Worm (Caenorhabditis elegans) whole organism, young adult: ENCODE results near the gene F40G9.18.

Experiments used
- F49E8.2 ChIP-seq: sonication (generic microtip); optimal IDR thresholded peaks from 3 replicates; lab custom pipeline; 2017; ENCODE audit warnings: missing genetic modification characterization, mild to moderate bottlenecking, missing compliant biosample characterization, antibody characterized with exemption, moderate library complexity; ENCODE audit not compliant: insufficient read depth
- athp-1 ChIP-seq: sonication (generic microtip); optimal IDR thresholded peaks from 2 replicates; lab custom pipeline; 2017; ENCODE audit warnings: mild to moderate bottlenecking, missing genetic modification characterization, missing compliant biosample characterization
- hmg-20 ChIP-seq: fragments of 200-800 bp; sonication (Bioruptor generic); IDR thresholded peaks from 2 replicates; pipeline ENCODE4 v1.3.6; 2022; ENCODE audit warnings: missing genetic modification reagents, missing genetic modification characterization, missing compliant biosample characterization
- snpc-1.3 ChIP-seq: sonication (generic microtip); optimal IDR thresholded peaks from 2 replicates; lab custom pipeline; 2017; ENCODE audit warnings: missing genetic modification characterization, mild to moderate bottlenecking, missing compliant biosample characterization, antibody characterized with exemption, moderate library complexity, missing genotype, missing genetic modification reagents; ENCODE audit not compliant: insufficient read depth

DNA sequence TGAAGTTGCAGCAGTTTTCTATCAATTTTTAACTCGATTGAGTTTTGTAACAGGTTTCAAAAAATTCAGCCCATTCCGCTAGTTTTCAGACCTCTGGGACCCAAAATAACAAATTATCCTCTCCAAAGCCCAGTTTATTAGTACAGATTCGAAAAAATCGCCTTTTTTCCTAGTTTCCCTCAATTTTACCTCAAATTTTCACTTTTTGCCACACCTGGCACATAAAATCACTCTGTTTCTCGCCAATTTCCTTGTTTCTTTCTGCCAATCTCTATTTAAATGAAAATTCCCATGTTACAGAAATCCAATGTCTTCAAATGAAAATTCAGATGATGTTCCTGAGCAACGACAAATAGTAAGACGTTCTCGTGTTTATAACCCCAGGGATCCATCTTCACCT is 37.3 kb downstream of the F40G9.18 start, which contains the start of gene pals-22:
- TF ChIP-seq hmg-20 (GFP tag; lab: Robert Waterston, UW) (no peak), F49E8.2 (tag; lab: Kevin White, UChicago) (no peak), snpc-1.3 (no peak), athp-1 (tag; lab: Kevin White, UChicago) (no peak)
